Fruit fly (Drosophila melanogaster): ENCODE data around the gene CCT3.

Gene CCT3

DNA sequence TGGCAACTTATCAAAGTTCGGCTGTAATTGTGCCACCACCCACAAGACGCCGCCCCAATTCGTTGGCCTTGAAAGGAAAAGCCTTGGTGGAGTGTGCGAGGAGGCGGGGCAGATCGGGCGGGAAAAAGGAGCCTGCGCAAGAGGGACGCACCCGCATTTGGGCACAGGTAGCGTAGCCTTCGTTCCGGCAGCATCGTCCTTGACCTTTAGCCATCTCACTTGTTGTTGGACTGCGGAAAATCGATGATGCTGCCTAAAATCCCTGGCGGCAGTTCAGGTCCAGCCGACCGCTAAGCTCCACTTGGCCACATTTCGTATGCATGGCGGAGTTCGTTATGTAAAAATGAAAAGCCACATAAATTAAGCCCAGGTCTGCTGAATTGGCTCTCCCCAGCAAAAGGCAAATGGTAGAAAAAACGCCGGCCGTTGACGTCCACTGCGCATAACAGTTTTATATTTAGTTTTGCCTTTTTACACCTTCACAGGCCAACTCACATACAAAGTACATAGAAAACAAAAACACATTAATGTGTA is 20.4 kb upstream of the CCT3 start:
- TF ChIP-seq CTCF (optimal IDR thresholded peaks at IDR 0.05), result no peak

DNA sequence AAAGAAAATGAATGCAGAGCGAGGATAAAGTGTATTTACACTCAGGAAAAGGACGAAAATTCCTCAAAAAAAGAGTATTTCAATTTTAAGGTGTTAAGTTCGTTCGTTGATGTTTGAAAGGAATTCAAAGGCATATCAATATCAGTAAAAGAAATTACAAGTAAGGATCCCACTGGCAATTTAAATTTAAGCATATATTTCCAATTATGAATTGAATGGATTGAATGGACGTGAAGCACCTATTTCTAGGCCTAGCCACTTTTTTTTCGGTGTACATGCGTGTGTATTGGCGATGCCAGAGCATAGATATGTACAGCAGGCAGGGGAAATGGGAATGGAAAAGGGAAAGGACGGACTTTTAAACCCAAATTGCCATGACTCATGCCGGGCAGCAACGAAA is 16.8 kb upstream of the CCT3 start:
- TF ChIP-seq CTCF (optimal IDR thresholded peaks at IDR 0.05), result no peak
- TF ChIP-seq CG8478 (optimal IDR thresholded peaks at IDR 0.05), result no peak

DNA sequence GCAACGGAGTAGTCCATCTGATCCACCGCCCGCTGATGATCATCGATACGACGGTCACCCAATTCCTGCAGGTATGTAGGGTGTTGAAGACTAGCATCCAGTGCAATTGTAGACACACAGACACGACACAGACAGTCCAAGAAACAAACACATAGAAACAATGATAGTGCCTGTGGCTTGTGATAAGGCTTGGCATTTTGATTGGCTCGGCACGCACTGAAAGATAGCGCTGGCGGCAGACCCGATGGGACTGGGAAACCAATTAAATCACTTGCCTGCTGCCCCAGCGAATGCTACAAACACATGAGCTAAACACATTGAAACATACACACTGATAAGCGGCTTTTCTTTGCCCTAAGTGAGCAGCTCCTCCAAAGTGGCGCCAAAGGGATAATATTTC is 14.7 kb upstream of the CCT3 start:
- TF ChIP-seq CTCF (optimal IDR thresholded peaks at IDR 0.05) (no peak), CG8478 (optimal IDR thresholded peaks at IDR 0.05) (no peak)

DNA sequence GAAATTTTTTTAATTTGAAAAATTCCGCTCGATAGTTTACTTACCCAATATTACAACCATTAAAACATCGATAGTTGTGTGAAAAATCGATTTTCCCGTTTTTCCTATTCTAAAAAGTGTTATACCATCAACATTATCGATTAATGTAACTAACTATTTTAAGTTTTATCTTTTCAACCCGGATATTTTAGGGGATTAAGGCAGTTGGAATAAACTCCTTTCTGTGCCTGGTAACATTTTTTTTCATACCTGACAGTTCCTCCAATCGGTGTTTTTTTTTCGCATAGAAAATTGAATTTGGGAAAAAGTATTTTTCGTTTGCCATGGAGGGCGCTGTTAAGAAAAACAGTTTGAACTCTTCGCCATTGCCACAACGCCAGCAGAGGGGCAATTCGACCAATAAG is 7.4 kb upstream of the CCT3 start, which contains the start of gene nonA-l:
TSS of gene nonA-l (plus strand) at position 201 of the 404 bp plus-strand sequence.
- TF ChIP-seq CTCF (optimal IDR thresholded peaks at IDR 0.05) (peak in 1 of 2 experiments; percentile 22), CG8478 (optimal IDR thresholded peaks at IDR 0.05) (no peak)

DNA sequence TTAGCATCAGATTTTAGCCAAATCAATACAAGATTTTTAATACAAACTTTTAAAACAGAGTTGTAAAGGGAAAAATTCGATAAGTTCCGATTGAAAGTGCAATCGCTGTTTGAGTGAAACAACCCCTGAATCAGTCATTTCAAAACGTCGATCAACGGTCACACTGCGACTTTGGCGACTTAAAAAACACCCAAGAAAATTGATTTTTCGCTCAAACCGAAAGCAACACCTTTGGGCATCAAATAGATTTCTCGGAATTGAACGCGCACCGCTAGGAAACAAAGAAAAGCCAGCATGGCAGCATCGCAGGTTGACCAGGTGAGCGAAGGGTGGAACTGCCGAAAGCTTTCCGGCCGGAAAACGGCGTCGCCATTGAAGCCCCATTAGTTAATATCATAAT is 3.8 kb upstream of the CCT3 start, which contains the start of gene Arl6IP1:
TSS of gene Arl6IP1 (plus strand) at position 15 of the 400 bp plus-strand sequence.
- TF ChIP-seq CG8478 (optimal IDR thresholded peaks at IDR 0.05) (no peak), CTCF (optimal IDR thresholded peaks at IDR 0.05) (no peak)

DNA sequence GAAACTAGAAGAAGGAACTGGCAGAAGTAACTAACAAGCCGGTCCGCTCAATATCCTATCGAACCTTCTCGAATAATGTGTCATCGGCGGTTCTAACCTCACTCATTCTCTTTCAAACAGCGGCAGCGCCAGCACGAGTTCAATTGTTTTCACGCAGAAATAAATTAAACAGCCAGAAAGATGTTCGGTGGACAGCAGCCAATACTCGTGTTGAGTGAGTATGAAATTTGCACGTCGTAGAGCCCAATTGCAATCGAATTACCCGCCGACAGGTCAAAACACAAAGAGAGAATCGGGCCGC is 261 bp downstream of the CCT3 start:
- TF ChIP-seq CTCF (optimal IDR thresholded peaks at IDR 0.05) (no peak), CG8478 (optimal IDR thresholded peaks at IDR 0.05) (no peak)

DNA sequence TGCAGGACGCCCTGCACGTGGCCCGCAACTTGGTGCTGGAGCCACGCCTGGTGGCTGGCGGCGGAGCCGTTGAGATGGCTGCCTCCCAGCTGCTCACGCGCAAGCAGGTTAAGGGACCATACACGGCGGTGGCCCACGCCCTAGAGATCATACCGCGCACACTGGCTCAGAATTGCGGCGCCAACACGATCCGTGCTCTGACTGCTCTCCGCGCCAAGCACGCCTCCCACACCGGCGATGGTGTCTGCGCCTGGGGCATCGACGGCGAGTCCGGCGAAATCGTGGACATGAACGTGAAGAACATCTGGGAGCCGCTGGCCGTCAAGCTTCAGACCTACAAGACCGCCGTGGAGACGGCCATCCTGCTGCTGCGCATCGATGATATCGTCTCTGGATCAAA is 1.9 kb downstream of the CCT3 start:
- TF ChIP-seq CTCF (optimal IDR thresholded peaks at IDR 0.05) (peak in 1 of 2 experiments; percentile 13), CG8478 (optimal IDR thresholded peaks at IDR 0.05) (no peak)

DNA sequence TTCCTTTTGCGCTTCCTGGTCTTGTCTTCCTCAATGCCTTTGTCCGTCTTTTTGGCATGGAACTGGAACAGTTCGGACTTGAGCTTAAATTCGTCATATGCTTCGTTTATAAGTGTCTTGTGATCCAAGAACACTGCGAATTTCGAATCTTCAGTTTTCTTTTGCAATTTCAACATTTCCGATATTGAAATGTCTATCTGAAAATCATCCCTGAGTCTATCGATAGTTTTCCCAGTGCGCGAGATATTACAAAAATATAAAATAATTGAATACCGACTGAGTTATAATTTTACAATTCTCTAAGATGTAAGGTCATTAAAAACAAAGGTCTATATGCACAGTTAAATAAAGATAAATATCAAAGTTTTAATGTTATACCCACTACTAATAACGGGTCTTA is 3.5 kb downstream of the CCT3 start, which contains the start of gene Mettl4:
TSS of gene Mettl4 (minus strand) at position 208 of the 400 bp plus-strand sequence.
- TF ChIP-seq CG8478 (optimal IDR thresholded peaks at IDR 0.05) (no peak), CTCF (optimal IDR thresholded peaks at IDR 0.05) (no peak)

DNA sequence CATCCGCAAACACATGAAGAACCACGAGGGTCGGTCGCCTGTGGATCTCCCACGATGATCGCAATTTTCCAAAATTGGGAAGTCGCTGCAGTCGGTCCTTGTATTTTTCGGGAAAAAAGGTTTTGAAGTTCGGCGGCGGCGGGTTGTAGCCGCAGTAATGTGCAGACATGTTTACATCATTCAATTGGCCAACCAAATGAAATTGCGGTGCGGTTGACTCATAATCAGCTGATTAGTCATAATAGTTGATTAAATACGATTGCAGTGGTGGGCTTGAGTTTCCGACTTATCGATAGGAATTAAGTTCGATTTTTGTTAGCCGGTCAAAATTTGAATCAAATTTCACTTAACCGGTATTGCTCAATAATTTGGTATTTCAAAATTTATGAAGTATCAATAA is 4.7 kb downstream of the CCT3 start, which contains the start of gene CG14907:
TSS of gene CG14907 (minus strand) at position 229 of the 400 bp plus-strand sequence.
- TF ChIP-seq CTCF (optimal IDR thresholded peaks at IDR 0.05) (no peak), CG8478 (optimal IDR thresholded peaks at IDR 0.05) (no peak)

DNA sequence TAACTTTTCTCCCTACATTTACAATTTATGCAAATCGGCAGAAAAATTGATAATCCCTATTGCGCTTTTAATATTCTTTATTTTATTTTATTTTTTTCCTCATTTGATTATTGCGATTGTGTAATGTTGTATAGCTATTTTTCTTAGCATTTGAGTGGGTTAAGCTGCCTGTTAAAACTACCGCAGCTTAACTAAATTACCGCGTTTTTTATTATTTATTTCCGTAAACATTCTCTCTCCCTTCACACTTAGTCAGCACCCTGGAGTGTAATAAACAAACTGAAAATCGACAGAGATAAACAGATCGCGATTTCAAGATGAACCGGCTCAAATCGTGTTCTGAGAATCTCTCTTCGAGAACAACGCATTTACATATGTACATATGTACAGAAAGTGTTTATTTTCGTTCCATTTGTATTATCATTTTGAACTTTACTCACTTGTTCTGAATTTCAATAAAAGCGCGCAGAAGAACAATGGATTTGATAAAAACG is 7.6 kb downstream of the CCT3 start:
- TF ChIP-seq CG8478 (optimal IDR thresholded peaks at IDR 0.05) (no peak), CTCF (optimal IDR thresholded peaks at IDR 0.05) (no peak)

DNA sequence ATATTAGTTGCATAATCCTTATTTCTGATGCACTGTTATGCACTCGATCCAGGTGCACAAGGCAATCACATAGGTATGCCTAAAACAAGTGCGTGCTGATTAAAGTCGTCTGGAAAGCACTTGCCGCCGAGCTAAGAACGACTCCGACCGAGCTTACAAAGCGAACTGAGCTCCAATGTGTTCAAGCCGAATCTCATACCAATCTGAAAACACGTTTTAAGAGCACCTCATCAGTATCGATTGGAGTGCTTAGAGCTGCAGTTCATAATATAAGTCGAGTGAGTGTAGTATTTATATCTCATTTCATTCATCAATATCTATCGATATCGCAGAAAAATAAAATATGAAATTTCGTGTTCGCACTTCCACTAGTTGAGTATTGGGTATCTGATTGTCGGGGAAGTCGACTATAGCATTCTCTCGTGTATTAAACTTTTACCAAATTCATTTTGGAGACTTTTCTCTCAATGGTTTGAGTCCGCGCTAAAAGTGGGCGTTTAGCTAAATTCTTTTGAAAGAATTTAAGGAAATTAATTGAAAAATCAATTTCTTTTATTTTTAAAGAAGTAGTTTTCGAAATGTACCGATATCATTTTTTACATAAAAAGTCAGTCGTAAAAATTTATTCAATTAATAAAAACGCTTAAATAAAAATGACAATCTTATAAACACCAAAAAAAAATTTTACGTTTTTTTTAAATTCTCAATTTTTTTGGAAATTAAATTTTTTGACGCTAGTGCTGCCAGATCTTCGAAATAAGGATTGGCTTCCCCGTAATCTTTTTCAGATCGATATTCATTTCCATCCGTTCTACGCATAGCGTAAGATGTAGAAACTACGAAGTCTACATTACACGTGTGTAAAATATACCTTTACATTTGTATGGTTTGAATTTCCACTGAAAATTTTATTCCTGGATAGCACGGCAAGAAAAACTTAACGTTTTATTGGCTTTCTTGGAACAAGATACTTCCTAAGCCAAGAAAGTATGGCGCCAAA is 8.4 kb downstream of the CCT3 start, which contains the start of gene modSP:
TSS of gene modSP (minus strand) at position 169 of the 1,000 bp plus-strand sequence.
- TF ChIP-seq CTCF (optimal IDR thresholded peaks at IDR 0.05), result peak; percentile 70 to 84
- TF ChIP-seq CG8478 (optimal IDR thresholded peaks at IDR 0.05), result no peak

DNA sequence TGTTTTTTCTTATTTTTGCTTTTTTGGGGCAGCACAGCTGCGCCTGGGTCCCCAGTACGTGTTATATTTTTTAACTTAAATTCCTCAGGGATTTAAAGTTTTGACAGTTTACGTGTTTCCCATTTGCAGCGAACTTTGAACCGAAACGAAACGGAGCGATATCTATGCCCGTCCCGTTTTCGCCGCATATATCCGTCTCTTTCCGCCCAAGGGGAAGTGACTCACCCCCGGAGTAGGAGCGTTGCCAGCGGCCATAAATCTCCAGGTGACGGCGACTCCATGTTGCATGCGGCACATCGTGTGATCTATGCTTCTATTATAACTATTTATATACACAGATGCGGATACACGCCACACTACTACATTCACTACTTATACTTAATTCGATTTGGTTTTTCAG is 14.3 kb downstream of the CCT3 start:
- TF ChIP-seq CTCF (optimal IDR thresholded peaks at IDR 0.05) (no peak), CG8478 (optimal IDR thresholded peaks at IDR 0.05) (no peak)

DNA sequence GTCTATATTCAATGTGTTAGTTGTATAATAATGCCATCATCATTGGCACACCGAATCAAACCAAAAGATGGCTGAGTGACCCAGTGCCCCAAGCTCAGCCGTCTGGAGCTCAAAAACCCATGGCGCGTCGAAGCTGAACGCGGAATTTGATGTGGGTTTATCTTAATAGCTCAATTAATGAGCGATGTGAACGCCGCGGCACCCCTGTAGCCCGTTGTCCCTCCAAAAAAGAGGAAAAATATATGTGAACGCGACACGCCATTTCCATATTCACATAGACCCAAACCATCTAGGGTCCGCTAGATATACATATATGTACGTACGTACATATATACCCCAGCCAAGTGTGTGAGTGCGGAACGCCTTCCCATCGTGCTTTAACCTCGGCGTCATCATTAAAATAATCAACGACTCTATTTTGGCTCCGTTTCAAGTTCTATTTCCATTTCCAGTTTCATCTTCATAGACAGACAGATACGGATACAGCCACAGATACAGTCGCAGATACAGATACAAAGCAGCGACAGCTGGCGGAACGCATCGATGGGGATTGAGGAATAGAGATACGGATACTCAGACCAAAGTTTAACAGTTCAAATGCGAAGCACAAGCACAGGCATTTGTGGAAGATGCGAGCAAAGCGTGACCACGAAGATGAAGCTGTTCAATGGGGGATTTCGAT is 16.9 kb downstream of the CCT3 start:
- no peak for TF ChIP-seq CTCF (optimal IDR thresholded peaks at IDR 0.05)
- no peak for TF ChIP-seq CG8478 (optimal IDR thresholded peaks at IDR 0.05)

DNA sequence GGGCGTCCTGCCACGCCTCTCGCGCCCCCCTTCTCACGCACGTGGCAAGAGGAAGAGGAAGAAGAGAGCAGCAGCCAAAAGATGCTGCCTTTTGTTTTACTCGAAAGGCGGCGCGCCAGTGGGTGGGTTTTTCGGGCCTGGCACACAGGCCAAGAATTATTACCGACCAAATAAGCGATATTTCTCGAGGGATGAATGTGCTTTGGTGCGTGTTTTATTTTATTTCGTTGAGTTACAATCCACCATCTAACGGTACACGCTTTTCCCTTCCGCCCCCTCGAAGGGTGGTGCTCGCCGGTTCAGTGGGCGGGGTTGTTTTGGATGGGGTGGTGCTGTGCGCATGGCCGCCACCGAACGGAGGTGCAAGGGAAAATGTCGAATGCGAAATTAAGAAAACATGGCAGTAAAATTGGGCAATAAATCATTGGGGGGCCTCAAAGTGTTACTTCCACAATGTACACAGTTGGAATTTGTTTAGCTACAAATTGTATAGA is 24.9 kb downstream of the CCT3 start:
- TF ChIP-seq CG8478 (optimal IDR thresholded peaks at IDR 0.05), result no peak
- no peak for TF ChIP-seq CTCF (optimal IDR thresholded peaks at IDR 0.05)

DNA sequence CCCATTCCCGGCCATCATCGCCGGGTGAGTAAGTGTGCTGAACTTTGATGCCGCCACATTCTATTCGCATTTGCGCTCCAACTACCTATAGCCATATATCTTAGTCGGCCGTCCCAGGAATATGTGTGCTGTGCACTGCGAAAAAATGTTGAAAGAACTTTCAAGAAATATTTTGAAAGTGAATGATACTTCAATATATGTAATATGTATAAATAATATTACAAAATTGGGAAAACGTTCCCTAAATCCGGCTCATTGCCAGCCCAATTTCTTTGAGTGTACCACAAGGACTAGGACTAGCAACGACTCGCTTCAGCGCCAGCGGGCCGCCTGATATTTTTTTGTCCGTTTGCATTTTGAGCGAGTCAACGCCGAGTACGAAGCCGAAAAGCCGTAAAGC is 25.8 kb downstream of the CCT3 start:
- no peak for TF ChIP-seq CTCF (optimal IDR thresholded peaks at IDR 0.05)
- no peak for TF ChIP-seq CG8478 (optimal IDR thresholded peaks at IDR 0.05)

All from S2 (cell line).